Fruit fly (Drosophila melanogaster) whole organism, pupa: Measurements from ENCODE around the gene Frmd5.

ENCODE experiments used
- CG10348 ChIP-seq: fragments of 200-800 bp; sonication (Bioruptor generic); IDR thresholded peaks from 2 replicates; pipeline ENCODE4 v1.3.6; 2022; ENCODE audit warnings: missing biosample characterization, missing genetic modification characterization
- CG12605 ChIP-seq: fragments of 200-800 bp; sonication (Bioruptor generic); IDR thresholded peaks from 2 replicates; pipeline ENCODE4 v1.3.6; 2022; ENCODE audit warnings: missing biosample characterization, missing genetic modification characterization
- CG17806 ChIP-seq: fragments of 200-800 bp; sonication (Bioruptor generic); optimal IDR thresholded peaks from 2 replicates; lab custom pipeline; 2018; ENCODE audit warnings: missing biosample characterization, mild to moderate bottlenecking, missing genetic modification characterization, moderate library complexity
- CG4496 ChIP-seq: fragments of 200-800 bp; sonication (Bioruptor generic); IDR thresholded peaks from 3 replicates; pipeline ENCODE4 v1.3.6; 2022; ENCODE audit warnings: missing biosample characterization, missing genetic modification characterization
- CG8159 ChIP-seq: fragments of 200-800 bp; sonication (Bioruptor generic); optimal IDR thresholded peaks from 3 replicates; lab custom pipeline; 2018; ENCODE audit warnings: missing biosample characterization, mild to moderate bottlenecking, missing genetic modification characterization, moderate library complexity
- CG8301 ChIP-seq: fragments of 200-800 bp; sonication (Bioruptor generic); optimal IDR thresholded peaks from 2 replicates; lab custom pipeline; 2018; ENCODE audit warnings: missing biosample characterization, mild to moderate bottlenecking, missing genetic modification characterization
- CG9948 ChIP-seq: fragments of 200-800 bp; sonication (Bioruptor generic); optimal IDR thresholded peaks from 2 replicates; lab custom pipeline; 2018; ENCODE audit warnings: missing biosample characterization, mild to moderate bottlenecking, missing genetic modification characterization, moderate library complexity
- D1 ChIP-seq: fragments of 200-800 bp; sonication (Bioruptor generic); optimal IDR thresholded peaks from 2 replicates; lab custom pipeline; 2018; ENCODE audit warnings: missing biosample characterization, mild to moderate bottlenecking, missing genetic modification characterization, moderate library complexity
- EcR ChIP-seq: fragments of 200-800 bp; sonication (Bioruptor generic); optimal IDR thresholded peaks from 3 replicates; lab custom pipeline; 2019; ENCODE audit warnings: missing biosample characterization, missing genetic modification characterization, mild to moderate bottlenecking, moderate library complexity, missing genetic modification reagents
- Ets98B ChIP-seq: fragments of 200-800 bp; sonication (Bioruptor generic); IDR thresholded peaks from 2 replicates; pipeline ENCODE4 v1.3.6; 2022; ENCODE audit warnings: missing biosample characterization, missing genetic modification characterization
- Pif1A ChIP-seq: fragments of 200-800 bp; sonication (Bioruptor generic); optimal IDR thresholded peaks from 3 replicates; lab custom pipeline; 2016; ENCODE audit warnings: missing biosample characterization, missing genetic modification characterization
- fd96Ca ChIP-seq: fragments of 200-800 bp; sonication (Bioruptor generic); IDR thresholded peaks from 3 replicates; pipeline ENCODE4 v1.3.6; 2022; ENCODE audit warnings: missing biosample characterization, missing genetic modification characterization
- rn ChIP-seq: fragments of 200-800 bp; sonication (Bioruptor generic); IDR thresholded peaks from 2 replicates; pipeline ENCODE4 v1.3.6; 2022; ENCODE audit warnings: missing biosample characterization, missing genetic modification characterization

- TF ChIP-seq CG10348 (GFP tag; lab: Robert Waterston, UW) (no peak), CG8301 (tag; lab: Kevin White, UChicago) (no peak), CG12605 (GFP tag; lab: Robert Waterston, UW) (no peak), CG4496 (no peak), CG9948 (no peak), EcR (GFP tag; lab: Kevin White, UChicago) (no peak), fd96Ca (no peak), Pif1A (no peak), CG8159 (no peak), D1 (tag; lab: Kevin White, UChicago) (no peak), Ets98B (no peak), rn (GFP tag; lab: Robert Waterston, UW) (no peak), CG17806 (tag; lab: Kevin White, UChicago) (no peak)
Measured at dm6 chr2L:10322176-10322575, 22.1 kb upstream of the Frmd5 start, which contains the start of gene CG4995.
